Worm (Caenorhabditis elegans) whole organism, mixed stage, embryonic: ENCODE measurements around the gene amt-3.

Experiments used
- M03D4.4 ChIP-seq: sonication (generic microtip); optimal IDR thresholded peaks from 2 replicates; lab custom pipeline; 2017; ENCODE audit warnings: mild to moderate bottlenecking, missing genetic modification characterization, missing compliant biosample characterization
- bed-3 ChIP-seq: fragments of 200-800 bp; sonication (Bioruptor generic); optimal IDR thresholded peaks from 3 replicates; lab custom pipeline; 2018; ENCODE audit warnings: mild to moderate bottlenecking, missing genetic modification characterization, moderate library complexity, missing compliant biosample characterization
- blmp-1 ChIP-seq: fragments of 150-350 bp; optimal IDR thresholded peaks from 2 replicates; lab custom pipeline; 2014; ENCODE audit warnings: missing biosample characterization, missing genetic modification characterization
- ceh-39 ChIP-seq: fragments of 150-350 bp; optimal IDR thresholded peaks from 2 replicates; lab custom pipeline; 2014; ENCODE audit warnings: missing biosample characterization, missing genetic modification characterization
- ceh-43 ChIP-seq: fragments of 200-800 bp; sonication (Bioruptor generic); optimal IDR thresholded peaks from 2 replicates; lab custom pipeline; 2018; ENCODE audit warnings: mild to moderate bottlenecking, missing genetic modification characterization, moderate library complexity, missing compliant biosample characterization
- ceh-83 ChIP-seq: fragments of 200-800 bp; sonication (Bioruptor generic); optimal IDR thresholded peaks from 2 replicates; lab custom pipeline; 2018; ENCODE audit warnings: mild to moderate bottlenecking, missing genetic modification characterization, missing compliant biosample characterization
- ces-1 ChIP-seq: fragments of 150-350 bp; optimal IDR thresholded peaks from 2 replicates; lab custom pipeline; 2014; ENCODE audit warnings: missing biosample characterization, missing genetic modification reagents, missing genetic modification characterization
- cnd-1 ChIP-seq: fragments of 200-800 bp; sonication (Bioruptor generic); optimal IDR thresholded peaks from 2 replicates; lab custom pipeline; 2018; ENCODE audit warnings: mild to moderate bottlenecking, missing genetic modification characterization, missing compliant biosample characterization
- drap-1 ChIP-seq: fragments of 200-800 bp; sonication (Bioruptor generic); optimal IDR thresholded peaks from 3 replicates; lab custom pipeline; 2018; ENCODE audit warnings: mild to moderate bottlenecking, missing genetic modification characterization, missing compliant biosample characterization
- elt-1 ChIP-seq: sonication (generic microtip); optimal IDR thresholded peaks from 2 replicates; lab custom pipeline; 2017; ENCODE audit warnings: missing genetic modification characterization, mild to moderate bottlenecking, missing compliant biosample characterization, antibody characterized with exemption, moderate library complexity, borderline replicate concordance; ENCODE audit not compliant: insufficient read depth
- elt-3 ChIP-seq: fragments of 150-350 bp; optimal IDR thresholded peaks from 2 replicates; lab custom pipeline; 2014; ENCODE audit warnings: missing biosample characterization, missing genetic modification characterization
- flh-1 ChIP-seq: fragments of 200-800 bp; sonication (Bioruptor generic); optimal IDR thresholded peaks from 2 replicates; lab custom pipeline; 2018; ENCODE audit warnings: mild to moderate bottlenecking, missing genetic modification characterization, moderate library complexity, missing compliant biosample characterization
- ham-2 ChIP-seq: fragments of 200-800 bp; sonication (Bioruptor generic); optimal IDR thresholded peaks from 2 replicates; lab custom pipeline; 2018; ENCODE audit warnings: mild to moderate bottlenecking, missing genetic modification characterization, missing compliant biosample characterization
- hlh-1 ChIP-seq: fragments of 150-350 bp; optimal IDR thresholded peaks from 2 replicates; lab custom pipeline; 2014; ENCODE audit warnings: missing biosample characterization, missing genetic modification reagents, missing genetic modification characterization
- lin-13 ChIP-seq: fragments of 150-350 bp; optimal IDR thresholded peaks from 2 replicates; lab custom pipeline; 2014; ENCODE audit warnings: missing biosample characterization, missing genetic modification characterization
- lin-32 ChIP-seq: fragments of 200-800 bp; sonication (Bioruptor generic); optimal IDR thresholded peaks from 2 replicates; lab custom pipeline; 2018; ENCODE audit warnings: mild to moderate bottlenecking, missing genetic modification characterization, missing compliant biosample characterization
- lsy-2 ChIP-seq: fragments of 150-350 bp; optimal IDR thresholded peaks from 2 replicates; lab custom pipeline; 2014; ENCODE audit warnings: missing biosample characterization, missing genetic modification characterization
- mab-5 ChIP-seq: fragments of 150-350 bp; optimal IDR thresholded peaks from 2 replicates; lab custom pipeline; 2014; ENCODE audit warnings: missing biosample characterization, missing genetic modification characterization
- mep-1 ChIP-seq: fragments of 150-350 bp; optimal IDR thresholded peaks from 2 replicates; lab custom pipeline; 2017; ENCODE audit warnings: missing biosample characterization, missing genetic modification reagents, missing genetic modification characterization, inconsistent platforms
- mls-2 ChIP-seq: sonication (generic microtip); optimal IDR thresholded peaks from 2 replicates; lab custom pipeline; 2016; ENCODE audit warnings: mild to moderate bottlenecking, missing genetic modification characterization, moderate library complexity, missing compliant biosample characterization
- nhr-12 ChIP-seq: fragments of 150-350 bp; optimal IDR thresholded peaks from 2 replicates; lab custom pipeline; 2014; ENCODE audit warnings: missing biosample characterization, missing genetic modification characterization
- nhr-2 ChIP-seq: fragments of 150-350 bp; optimal IDR thresholded peaks from 2 replicates; lab custom pipeline; 2014; ENCODE audit warnings: missing biosample characterization, missing genetic modification characterization
- nhr-237 ChIP-seq: fragments of 150-350 bp; optimal IDR thresholded peaks from 2 replicates; lab custom pipeline; 2014; ENCODE audit warnings: missing biosample characterization, missing genetic modification characterization
- nhr-28 ChIP-seq: fragments of 150-350 bp; optimal IDR thresholded peaks from 2 replicates; lab custom pipeline; 2014; ENCODE audit warnings: missing biosample characterization, missing genetic modification characterization
- nhr-76 ChIP-seq: sonication (generic microtip); optimal IDR thresholded peaks from 2 replicates; lab custom pipeline; 2017; ENCODE audit warnings: missing biosample characterization, missing genetic modification characterization
- pha-4 ChIP-seq: fragments of 150-350 bp; optimal IDR thresholded peaks from 2 replicates; lab custom pipeline; 2018; ENCODE audit warnings: missing biosample characterization, missing genetic modification reagents, missing genetic modification characterization
- snpc-4 ChIP-seq: fragments of 150-350 bp; optimal IDR thresholded peaks from 2 replicates; lab custom pipeline; 2014; ENCODE audit warnings: missing biosample characterization, missing genetic modification characterization
- sptf-1 ChIP-seq: sonication (generic microtip); optimal IDR thresholded peaks from 2 replicates; lab custom pipeline; 2017; ENCODE audit warnings: mild to moderate bottlenecking, missing genetic modification characterization, moderate library complexity, missing compliant biosample characterization
- tbx-8 ChIP-seq: fragments of 200-800 bp; sonication (Bioruptor generic); optimal IDR thresholded peaks from 2 replicates; lab custom pipeline; 2018; ENCODE audit warnings: mild to moderate bottlenecking, missing genetic modification characterization, moderate library complexity, missing compliant biosample characterization
- unc-39 ChIP-seq: fragments of 150-350 bp; optimal IDR thresholded peaks from 2 replicates; lab custom pipeline; 2014; ENCODE audit warnings: missing biosample characterization, missing genetic modification characterization
- unc-62 ChIP-seq: fragments of 150-350 bp; optimal IDR thresholded peaks from 2 replicates; lab custom pipeline; 2014; ENCODE audit warnings: missing biosample characterization, missing genetic modification reagents, missing genetic modification characterization
- zip-8 ChIP-seq: fragments of 150-350 bp; optimal IDR thresholded peaks from 2 replicates; lab custom pipeline; 2014; ENCODE audit warnings: missing biosample characterization, missing genetic modification characterization

The amt-3 gene

ce11 chrII:8412061-8412721 is 43.2 kb upstream of the amt-3 start, which contains the start of gene efl-3:
TSS of gene efl-3 (plus strand) at chrII:8412671.
- TF ChIP-seq snpc-4 (tag; lab: Kevin White, UChicago) (no peak), mls-2 (peak; percentile 41), unc-39 (tag; lab: Kevin White, UChicago) (no peak), ceh-83 (GFP tag; lab: Kevin White, UChicago) (no peak), lin-32 (GFP tag; lab: Kevin White, UChicago) (no peak), unc-62 (no peak), nhr-2 (peak; percentile 86), ceh-39 (tag; lab: Kevin White, UChicago) (no peak), elt-3 (tag; lab: Kevin White, UChicago) (no peak), cnd-1 (peak; percentile 70), lsy-2 (no peak), mab-5 (tag; lab: Kevin White, UChicago) (no peak), lin-13 (peak; percentile 20), M03D4.4 (tag; lab: Kevin White, UChicago) (no peak), sptf-1 (tag; lab: Kevin White, UChicago) (peak; percentile 51), hlh-1 (tag; lab: Kevin White, UChicago) (peak; percentile 19), mep-1 (tag; lab: Kevin White, UChicago) (peak; percentile 31), tbx-8 (GFP tag; lab: Kevin White, UChicago) (no peak)

- TF ChIP-seq sptf-1 (tag; lab: Kevin White, UChicago) (no peak), nhr-28 (no peak), nhr-237 (tag; lab: Kevin White, UChicago) (no peak), nhr-2 (no peak), elt-1 (tag; lab: Kevin White, UChicago) (peak; percentile 84), ham-2 (GFP tag; lab: Kevin White, UChicago) (no peak), bed-3 (GFP tag; lab: Kevin White, UChicago) (no peak), M03D4.4 (tag; lab: Kevin White, UChicago) (no peak), ceh-39 (tag; lab: Kevin White, UChicago) (no peak), nhr-76 (tag; lab: Kevin White, UChicago) (no peak), pha-4 (no peak), unc-39 (tag; lab: Kevin White, UChicago) (no peak), drap-1 (GFP tag; lab: Kevin White, UChicago) (no peak), zip-8 (tag; lab: Kevin White, UChicago) (peak; percentile 77), mep-1 (tag; lab: Kevin White, UChicago) (no peak), hlh-1 (tag; lab: Kevin White, UChicago) (no peak), tbx-8 (GFP tag; lab: Kevin White, UChicago) (no peak), mls-2 (no peak), elt-3 (tag; lab: Kevin White, UChicago) (no peak), lsy-2 (no peak), ceh-43 (no peak), lin-32 (GFP tag; lab: Kevin White, UChicago) (no peak), ceh-83 (GFP tag; lab: Kevin White, UChicago) (no peak), blmp-1 (tag; lab: Kevin White, UChicago) (peak; percentile 7)
Observed at ce11 chrII:8411002-8411401, 42.0 kb upstream of the amt-3 start.

ce11 chrII:8409538-8409937 is 40.6 kb upstream of the amt-3 start:
- TF ChIP-seq drap-1 (GFP tag; lab: Kevin White, UChicago) (no peak), lsy-2 (no peak)

ce11 chrII:8407491-8407890 is 38.5 kb upstream of the amt-3 start, which contains the start of gene sra-13:
TSS of gene sra-13 (plus strand) at chrII:8407685.
- no peak for TF ChIP-seq ceh-43
- no peak for TF ChIP-seq flh-1
- TF ChIP-seq nhr-76 (tag; lab: Kevin White, UChicago) = no peak
- TF ChIP-seq ceh-39 (tag; lab: Kevin White, UChicago) = no peak
- TF ChIP-seq nhr-2 = no peak
- TF ChIP-seq pha-4 = no peak

ce11 chrII:8405303-8405702 is 36.3 kb upstream of the amt-3 start, which contains the start of gene ubc-24:
TSS of gene ubc-24 (plus strand) at chrII:8405603.
- TF ChIP-seq nhr-12 (tag; lab: Kevin White, UChicago) (no peak), cnd-1 (no peak), nhr-2 (no peak), tbx-8 (GFP tag; lab: Kevin White, UChicago) (no peak), sptf-1 (tag; lab: Kevin White, UChicago) (no peak), snpc-4 (tag; lab: Kevin White, UChicago) (no peak), ces-1 (no peak), bed-3 (GFP tag; lab: Kevin White, UChicago) (no peak), blmp-1 (tag; lab: Kevin White, UChicago) (no peak), nhr-237 (tag; lab: Kevin White, UChicago) (no peak), ceh-39 (tag; lab: Kevin White, UChicago) (no peak), lin-13 (no peak), ham-2 (GFP tag; lab: Kevin White, UChicago) (no peak), nhr-28 (no peak), hlh-1 (tag; lab: Kevin White, UChicago) (no peak), drap-1 (GFP tag; lab: Kevin White, UChicago) (no peak), elt-1 (tag; lab: Kevin White, UChicago) (no peak), mls-2 (no peak), ceh-43 (no peak), zip-8 (tag; lab: Kevin White, UChicago) (no peak)
